Fruit fly (Drosophila melanogaster): ENCODE results near the gene CG7886.

The CG7886 gene

dm6 chr3R:14654976-14655896 lies 12.9 kb upstream of the CG7886 start (continued):
- peak; percentile 93 for TF ChIP-seq ken (GFP tag; IDR thresholded peaks at IDR 0.05)
- TF ChIP-seq eyg (GFP tag; optimal IDR thresholded peaks at IDR 0.05), result peak; percentile 86
- TF ChIP-seq cad (GFP tag; optimal IDR thresholded peaks at IDR 0.05), result no peak
- TF ChIP-seq CG30020 (tag; optimal IDR thresholded peaks at IDR 0.05), result peak; percentile 69
- TF ChIP-seq CG31365 (tag; optimal IDR thresholded peaks at IDR 0.05), result peak; percentile 78
- TF ChIP-seq slp2 (GFP tag; optimal IDR thresholded peaks at IDR 0.05), result peak; percentile 85
- peak; percentile 66 for TF ChIP-seq CG13123 (GFP tag; optimal IDR thresholded peaks at IDR 0.05)
- TF ChIP-seq fu2 (GFP tag; optimal IDR thresholded peaks at IDR 0.05), result peak; percentile 90
- peak; percentile 88 for TF ChIP-seq CG33213 (GFP tag; optimal IDR thresholded peaks at IDR 0.05)
- TF ChIP-seq CG6813 (GFP tag; optimal IDR thresholded peaks at IDR 0.05), result peak; percentile 95
- TF ChIP-seq CG6272 (GFP tag; IDR thresholded peaks at IDR 0.05), result peak; percentile 75
- no peak for TF ChIP-seq mld (GFP tag; IDR thresholded peaks at IDR 0.05; ENCODE audit: partially characterized antibody)
- peak; percentile 86 for TF ChIP-seq gce (GFP tag; IDR thresholded peaks at IDR 0.05)
- TF ChIP-seq zen2 (GFP tag; IDR thresholded peaks at IDR 0.05; ENCODE audit: partially characterized antibody), result peak; percentile 47; the same call in 2 of the 3 replicates
- peak; percentile 82; the same call in 3 of the 4 replicates for TF ChIP-seq chinmo (GFP tag; IDR thresholded peaks at IDR 0.05; ENCODE audit: partially characterized antibody)
- TF ChIP-seq mam (GFP tag; optimal IDR thresholded peaks at IDR 0.05), result peak; percentile 91
- no peak for TF ChIP-seq Sin3A (optimal IDR thresholded peaks at IDR 0.05)
- TF ChIP-seq CG2875 (GFP tag; optimal IDR thresholded peaks at IDR 0.05), result peak; percentile 89
- TF ChIP-seq Mad (GFP tag; optimal IDR thresholded peaks at IDR 0.05), result peak; percentile 89
- TF ChIP-seq zen (tag; optimal IDR thresholded peaks at IDR 0.05), result peak; percentile 91
- peak; percentile 93 for TF ChIP-seq CG4328 (GFP tag; optimal IDR thresholded peaks at IDR 0.05)
- TF ChIP-seq CG14710 (tag; optimal IDR thresholded peaks at IDR 0.05), result peak; percentile 92
- peak; percentile 95 for TF ChIP-seq Xrp1 (GFP tag; IDR thresholded peaks at IDR 0.05)
- peak; percentile 97 for TF ChIP-seq Side (GFP tag; optimal IDR thresholded peaks at IDR 0.05)
- TF ChIP-seq D19A (tag; optimal IDR thresholded peaks at IDR 0.05), result peak; percentile 92
- TF ChIP-seq Bteb2 (GFP tag; optimal IDR thresholded peaks at IDR 0.05), result peak; percentile 91
- TF ChIP-seq D (optimal IDR thresholded peaks at IDR 0.05), result no peak
- peak; percentile 91 for TF ChIP-seq D (GFP tag; optimal IDR thresholded peaks at IDR 0.05)
- TF ChIP-seq CG11560 (tag; IDR thresholded peaks at IDR 0.05), result peak; percentile 97
- peak; percentile 26 for TF ChIP-seq zf30C (GFP tag; optimal IDR thresholded peaks at IDR 0.05)
- TF ChIP-seq CG6683 (GFP tag; optimal IDR thresholded peaks at IDR 0.05), result peak; percentile 86
- peak; percentile 93 for TF ChIP-seq Chrac-16 (GFP tag; optimal IDR thresholded peaks at IDR 0.05)
- TF ChIP-seq tll (GFP tag; optimal IDR thresholded peaks at IDR 0.05), result peak in 1 of 2 experiments; percentile 34
- peak; percentile 70 for TF ChIP-seq CG6654 (GFP tag; optimal IDR thresholded peaks at IDR 0.05)
- peak; percentile 91 for TF ChIP-seq wdn (GFP tag; IDR thresholded peaks at IDR 0.05)
- TF ChIP-seq CG8944 (GFP tag; optimal IDR thresholded peaks at IDR 0.05), result peak; percentile 91
- TF ChIP-seq Gug (GFP tag; IDR thresholded peaks at IDR 0.05), result peak; percentile 85
- TF ChIP-seq Taf1 (GFP tag; IDR thresholded peaks at IDR 0.05), result peak; percentile 87
- peak; percentile 57; the same call in 2 of the 3 replicates for TF ChIP-seq CG7963 (GFP tag; IDR thresholded peaks at IDR 0.05; ENCODE audit: partially characterized antibody)
- peak; percentile 60; the same call in 2 of the 3 replicates for TF ChIP-seq Doc3 (GFP tag; IDR thresholded peaks at IDR 0.05; ENCODE audit: partially characterized antibody)
- TF ChIP-seq pfk (GFP tag; optimal IDR thresholded peaks at IDR 0.05), result peak; percentile 51
- peak; percentile 1 for TF ChIP-seq hkb (optimal IDR thresholded peaks at IDR 0.05)
- TF ChIP-seq hkb (GFP tag; IDR thresholded peaks at IDR 0.05), result peak; percentile 93
- peak; percentile 84 for TF ChIP-seq ssp (GFP tag; IDR thresholded peaks at IDR 0.05)
- no peak; the same call in 1 of the 2 replicates for TF ChIP-seq GATAe (GFP tag; conservative IDR thresholded peaks at IDR 0.05)
- peak; percentile 98 for TF ChIP-seq row (GFP tag; IDR thresholded peaks at IDR 0.05)
- TF ChIP-seq CG12769 (tag; optimal IDR thresholded peaks at IDR 0.05), result peak; percentile 96
- peak; percentile 56 for TF ChIP-seq abd-A (tag; optimal IDR thresholded peaks at IDR 0.05)

All from whole organism, embryonic.